Worm (Caenorhabditis elegans) whole organism, young adult: ENCODE data around the gene tcc-1.

Experiments used
- C17E4.6 ChIP-seq: fragments of 200-800 bp; sonication (Bioruptor generic); IDR thresholded peaks from 2 replicates; pipeline ENCODE4 v1.3.6; 2022; ENCODE audit warnings: missing genetic modification reagents, missing genetic modification characterization, missing compliant biosample characterization
- Y53G8AR.9 ChIP-seq: fragments of 200-800 bp; sonication (Bioruptor generic); conservative IDR thresholded peaks from 2 replicates; pipeline ENCODE4 v1.3.6; 2022; ENCODE audit warnings: missing genetic modification reagents, missing genetic modification characterization, missing compliant biosample characterization
- cebp-1 ChIP-seq, 2 experiments: fragments of 200-800 bp in 1 of 2; sonication (Bioruptor generic) in 1 of 2; sonication (generic microtip) in 1 of 2; IDR thresholded peaks in 1 of 2; optimal IDR thresholded peaks in 1 of 2; 2 replicates each; pipeline versions ENCODE4 v1.3.6 to Lab custom; 2017 to 2022; ENCODE audit warnings: missing compliant biosample characterization in 2 of 2, missing genetic modification characterization in 2 of 2, mild to moderate bottlenecking in 1 of 2, missing genetic modification reagents in 1 of 2, moderate library complexity in 1 of 2
- lir-1 ChIP-seq: fragments of 200-800 bp; sonication (Bioruptor generic); conservative IDR thresholded peaks from 2 replicates; pipeline ENCODE4 v1.3.6; 2022; ENCODE audit warnings: missing genetic modification reagents, missing genetic modification characterization, missing compliant biosample characterization

ce11 chrV:17859519-17859918 is 3.7 kb upstream of the tcc-1 start:
- TF ChIP-seq cebp-1 (GFP tag; IDR thresholded peaks at IDR 0.05; lab: Robert Waterston, UW) (no peak), cebp-1 (tag; optimal IDR thresholded peaks at IDR 0.05; lab: Kevin White, UChicago) (no peak), C17E4.6 (GFP tag; lab: Robert Waterston, UW) (no peak), lir-1 (no peak), Y53G8AR.9 (GFP tag; lab: Robert Waterston, UW) (no peak)
